Worm (Caenorhabditis elegans) whole organism, midembryonic: Measurements from ENCODE around the gene cdh-3.

Source experiments
- ref-1 ChIP-seq: fragments of 200-800 bp; sonication (Bioruptor generic); conservative IDR thresholded peaks from 2 replicates; pipeline ENCODE4 v1.3.6; 2022; ENCODE audit warnings: missing genetic modification reagents, missing genetic modification characterization, missing compliant biosample characterization
- tab-1 ChIP-seq: fragments of 200-800 bp; sonication (Bioruptor generic); IDR thresholded peaks from 2 replicates; pipeline ENCODE4 v1.3.6; 2022; ENCODE audit warnings: missing genetic modification characterization, missing compliant biosample characterization

- no peak for TF ChIP-seq tab-1 (GFP tag; lab: Robert Waterston, UW)
- no peak for TF ChIP-seq ref-1 (GFP tag; lab: Robert Waterston, UW)
These were observed 31.8 kb downstream of the cdh-3 start for ce11 chrIII:7722411-7722810.
